Worm (Caenorhabditis elegans): ENCODE measurements around the gene F53F4.7.

DNA sequence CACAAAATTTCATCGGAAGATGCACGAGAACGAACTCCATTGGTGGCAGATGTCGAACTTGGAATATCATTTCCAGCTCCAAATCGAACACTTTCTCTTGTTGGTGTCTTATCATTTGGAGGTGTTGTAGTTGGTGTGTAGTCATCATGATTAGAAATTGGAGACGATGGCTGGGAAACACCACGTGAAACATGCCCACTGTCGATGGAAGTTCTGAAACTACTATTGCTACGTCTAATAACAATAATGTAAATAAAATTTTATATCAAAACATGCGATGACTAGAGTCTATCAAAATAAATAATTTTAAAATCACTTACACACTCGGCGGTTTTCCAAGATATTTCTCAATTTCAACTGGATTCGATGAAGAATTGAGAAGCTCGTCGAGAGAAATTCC, 38.6 kb upstream of the F53F4.7 start:
- no peak for TF ChIP-seq him-1 (tag; optimal IDR thresholded peaks at IDR 0.05)
- no peak for TF ChIP-seq W03F9.2 (tag; optimal IDR thresholded peaks at IDR 0.05)
- no peak for TF ChIP-seq dao-5 (tag; optimal IDR thresholded peaks at IDR 0.05)

Measured in whole organism, L4/young adult.